Fruit fly (Drosophila melanogaster): ENCODE data around the gene PDZ-GEF.

dm6 chr2L:6283376-6283775, 40.2 kb upstream of the PDZ-GEF start:
- TF ChIP-seq Jra (GFP tag; optimal IDR thresholded peaks at IDR 0.05) (no peak), N (GFP tag; optimal IDR thresholded peaks at IDR 0.05) (no peak), brk (GFP tag; optimal IDR thresholded peaks at IDR 0.05) (no peak), rgr (GFP tag; optimal IDR thresholded peaks at IDR 0.05) (no peak), CG9705 (GFP tag; optimal IDR thresholded peaks at IDR 0.05) (no peak)
